Worm (Caenorhabditis elegans): Measurements from ENCODE around the gene pqn-83.
A peak's percentile ranks its signal among the peaks of the same experiment; 100 is the strongest.

ce11 chrIII:13064213-13065184 is 34.8 kb downstream of the pqn-83 start:
- TF ChIP-seq ama-1 (optimal IDR thresholded peaks at IDR 0.05) = no peak
- TF ChIP-seq B0310.2 (tag; optimal IDR thresholded peaks at IDR 0.05) = no peak
- 0 out of 2 replicates have a peak, but pooled peaks have one; percentile 47 for TF ChIP-seq sea-1 (GFP tag; conservative IDR thresholded peaks at IDR 0.05)
- TF ChIP-seq flt-1 (GFP tag; IDR thresholded peaks at IDR 0.05) = no peak
- no peak for TF ChIP-seq ets-7 (tag; optimal IDR thresholded peaks at IDR 0.05)
- no peak for TF ChIP-seq tbx-11 (GFP tag; IDR thresholded peaks at IDR 0.05)
- TF ChIP-seq hmg-4 (GFP tag; optimal IDR thresholded peaks at IDR 0.05) = no peak
- TF ChIP-seq tbx-37 (GFP tag; conservative IDR thresholded peaks at IDR 0.05) = no peak
- TF ChIP-seq ceh-13 (GFP tag; optimal IDR thresholded peaks at IDR 0.05) = no peak

Data from whole organism, early embryonic.